Fruit fly (Drosophila melanogaster): ENCODE data around the gene mthl10.
A peak's percentile ranks its signal among the peaks of the same experiment; 100 is the strongest.

The mthl10 gene

dm6 chr3L:380886-381546 is 38.3 kb upstream of the mthl10 start (continued):
- TF ChIP-seq Trl (optimal IDR thresholded peaks at IDR 0.05): no peak
- TF ChIP-seq Trl (GFP tag; optimal IDR thresholded peaks at IDR 0.05): no peak
- peak; percentile 39 for TF ChIP-seq fd102C (GFP tag; optimal IDR thresholded peaks at IDR 0.05)
- no peak for TF ChIP-seq chn (GFP tag; optimal IDR thresholded peaks at IDR 0.05)
- no peak for TF ChIP-seq MBD-R2 (GFP tag; IDR thresholded peaks at IDR 0.05)
- TF ChIP-seq CG13123 (GFP tag; optimal IDR thresholded peaks at IDR 0.05): no peak
- no peak for TF ChIP-seq Adf1 (GFP tag; IDR thresholded peaks at IDR 0.05)
- TF ChIP-seq Elba2 (GFP tag; optimal IDR thresholded peaks at IDR 0.05): no peak
- TF ChIP-seq CG11723 (GFP tag; optimal IDR thresholded peaks at IDR 0.05): no peak
- TF ChIP-seq CG10462 (GFP tag; optimal IDR thresholded peaks at IDR 0.05): no peak
- TF ChIP-seq CG2202 (tag; optimal IDR thresholded peaks at IDR 0.05): peak; percentile 30
- TF ChIP-seq CG1233 (GFP tag; optimal IDR thresholded peaks at IDR 0.05): peak; percentile 39
- no peak for TF ChIP-seq Lpt (GFP tag; optimal IDR thresholded peaks at IDR 0.05)
- TF ChIP-seq CG18262 (tag; optimal IDR thresholded peaks at IDR 0.05): peak; percentile 70
- peak in 1 of 2 experiments; percentile 67 for TF ChIP-seq bsh (GFP tag; optimal IDR thresholded peaks at IDR 0.05)
- no peak for TF ChIP-seq CG10209 (GFP tag; optimal IDR thresholded peaks at IDR 0.05)
- no peak for TF ChIP-seq jigr1 (GFP tag; IDR thresholded peaks at IDR 0.05)
- peak; percentile 59 for TF ChIP-seq CG17328 (GFP tag; IDR thresholded peaks at IDR 0.05)
- TF ChIP-seq CG3838 (GFP tag; optimal IDR thresholded peaks at IDR 0.05): no peak
- no peak for TF ChIP-seq ro (GFP tag; IDR thresholded peaks at IDR 0.05)
- TF ChIP-seq Ssrp (tag; optimal IDR thresholded peaks at IDR 0.05): peak; percentile 25
- no peak for TF ChIP-seq Mrtf (GFP tag; IDR thresholded peaks at IDR 0.05)
- no peak for TF ChIP-seq CG34376 (GFP tag; optimal IDR thresholded peaks at IDR 0.05)
- peak; percentile 63 for TF ChIP-seq CG14710 (tag; optimal IDR thresholded peaks at IDR 0.05)
- TF ChIP-seq cas (GFP tag; IDR thresholded peaks at IDR 0.05): no peak
- peak; percentile 3 for TF ChIP-seq CoRest (tag; optimal IDR thresholded peaks at IDR 0.05)
- TF ChIP-seq CG3847 (GFP tag; IDR thresholded peaks at IDR 0.05): no peak
- TF ChIP-seq Myb (GFP tag; optimal IDR thresholded peaks at IDR 0.05): no peak

dm6 chr3L:378906-379305 is 36.2 kb upstream of the mthl10 start:
- TF ChIP-seq CG7357 (GFP tag; IDR thresholded peaks at IDR 0.05) (no peak), CG12942 (GFP tag; optimal IDR thresholded peaks at IDR 0.05) (no peak), CG9437 (GFP tag; optimal IDR thresholded peaks at IDR 0.05) (peak; percentile 66), CG9797 (GFP tag; optimal IDR thresholded peaks at IDR 0.05) (no peak), peb (GFP tag; IDR thresholded peaks at IDR 0.05) (no peak), MTF-1 (GFP tag; optimal IDR thresholded peaks at IDR 0.05; ENCODE audit: borderline replicate concordance) (no peak), CG33557 (GFP tag; optimal IDR thresholded peaks at IDR 0.05) (no peak), cato (GFP tag; optimal IDR thresholded peaks at IDR 0.05; ENCODE audit: borderline replicate concordance) (no peak), so (GFP tag; IDR thresholded peaks at IDR 0.05) (no peak), Ets65A (GFP tag) (peak; percentile 23), Pdp1 (GFP tag; optimal IDR thresholded peaks at IDR 0.05) (peak in 1 of 2 experiments; percentile 66), CG17385 (GFP tag; optimal IDR thresholded peaks at IDR 0.05) (no peak), crol (GFP tag; IDR thresholded peaks at IDR 0.05) (0 out of 2 replicates have a peak, but pooled peaks have one; percentile 10), eve (GFP tag; optimal IDR thresholded peaks at IDR 0.05) (no peak), CG34376 (GFP tag; optimal IDR thresholded peaks at IDR 0.05) (no peak)
